Worm (Caenorhabditis elegans): ENCODE data around the gene K09E4.3.

The K09E4.3 gene

DNA sequence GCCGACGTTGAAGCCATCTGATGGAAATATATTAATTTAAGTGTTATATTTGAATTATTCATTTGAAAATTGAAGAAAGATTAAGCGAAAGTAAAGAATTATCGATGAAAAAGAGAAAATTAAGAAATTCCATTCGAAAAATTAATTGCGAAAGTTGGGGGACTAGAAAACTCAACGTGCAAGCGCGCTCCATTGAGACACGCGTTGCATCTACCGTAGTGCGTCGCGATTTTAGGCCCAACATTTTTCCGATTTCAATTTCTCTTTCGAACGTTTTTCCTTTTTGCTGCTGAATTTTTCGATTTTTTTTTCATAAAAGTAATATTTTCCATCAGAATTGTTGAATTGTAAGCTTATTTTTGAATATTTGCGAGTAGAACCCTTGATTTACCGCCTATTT, 27.6 kb upstream of the K09E4.3 start, which contains the start of gene Y48B6A.1 (continued):
- TF ChIP-seq let-607 (tag; optimal IDR thresholded peaks at IDR 0.05), result peak; percentile 42 to 69
- TF ChIP-seq sptf-2 (GFP tag; optimal IDR thresholded peaks at IDR 0.05), result peak; percentile 53
- TF ChIP-seq F23B12.7 (tag; optimal IDR thresholded peaks at IDR 0.05; ENCODE audit: insufficient read depth), result peak; percentile 93
- peak; percentile 7 for TF ChIP-seq F52B5.7 (tag; optimal IDR thresholded peaks at IDR 0.05)
- TF ChIP-seq xnd-1 (tag; optimal IDR thresholded peaks at IDR 0.05), result peak; percentile 35
- no peak for TF ChIP-seq ceh-40 (GFP tag; IDR thresholded peaks at IDR 0.05)
- no peak for TF ChIP-seq mel-28 (tag; optimal IDR thresholded peaks at IDR 0.05; ENCODE audit: borderline replicate concordance)
- peak; percentile 90 for TF ChIP-seq ztf-25 (GFP tag; IDR thresholded peaks at IDR 0.05)
- TF ChIP-seq lsy-27 (tag; optimal IDR thresholded peaks at IDR 0.05; ENCODE audit: borderline replicate concordance, insufficient read depth), result no peak
- TF ChIP-seq Y53G8AR.9 (GFP tag; conservative IDR thresholded peaks at IDR 0.05), result peak; percentile 93
- no peak for TF ChIP-seq aptf-3 (GFP tag; IDR thresholded peaks at IDR 0.05)
- peak; percentile 88 for TF ChIP-seq aptf-2 (GFP tag; conservative IDR thresholded peaks at IDR 0.05)
- peak; percentile 49; the same call in 1 of the 2 replicates for TF ChIP-seq hsf-1 (GFP tag; IDR thresholded peaks at IDR 0.05)
- peak; percentile 68 for TF ChIP-seq madf-8 (GFP tag; conservative IDR thresholded peaks at IDR 0.05)
- peak; percentile 85 for TF ChIP-seq tlf-1 (GFP tag; optimal IDR thresholded peaks at IDR 0.05)
- TF ChIP-seq unc-130 (GFP tag; optimal IDR thresholded peaks at IDR 0.05), result peak; percentile 93
- TF ChIP-seq bed-1 (GFP tag; IDR thresholded peaks at IDR 0.05), result no peak
- TF ChIP-seq F49E8.2 (tag; optimal IDR thresholded peaks at IDR 0.05; ENCODE audit: insufficient read depth), result peak; percentile 92
- TF ChIP-seq cebp-1 (GFP tag; IDR thresholded peaks at IDR 0.05), result peak; percentile 81
- peak; percentile 88 for TF ChIP-seq cebp-1 (tag; optimal IDR thresholded peaks at IDR 0.05)
- peak; percentile 86 for TF ChIP-seq K11D2.4 (GFP tag; IDR thresholded peaks at IDR 0.05)
- peak; percentile 79 for TF ChIP-seq B0019.2 (GFP tag; conservative IDR thresholded peaks at IDR 0.05)
- peak; percentile 38 for TF ChIP-seq F22D6.2 (tag; optimal IDR thresholded peaks at IDR 0.05)
- peak; percentile 29 for TF ChIP-seq pha-4 (tag; optimal IDR thresholded peaks at IDR 0.05)
- no peak for TF ChIP-seq akir-1 (GFP tag; optimal IDR thresholded peaks at IDR 0.05)
- TF ChIP-seq lag-1 (GFP tag; IDR thresholded peaks at IDR 0.05), result peak; percentile 69; the same call in 1 of the 2 replicates
- peak; percentile 80; the same call in 1 of the 2 replicates for TF ChIP-seq bed-2 (GFP tag; IDR thresholded peaks at IDR 0.05)
- no peak for TF ChIP-seq nfya-2 (GFP tag; IDR thresholded peaks at IDR 0.05)
- TF ChIP-seq T07F8.4 (tag; optimal IDR thresholded peaks at IDR 0.05), result no peak

DNA sequence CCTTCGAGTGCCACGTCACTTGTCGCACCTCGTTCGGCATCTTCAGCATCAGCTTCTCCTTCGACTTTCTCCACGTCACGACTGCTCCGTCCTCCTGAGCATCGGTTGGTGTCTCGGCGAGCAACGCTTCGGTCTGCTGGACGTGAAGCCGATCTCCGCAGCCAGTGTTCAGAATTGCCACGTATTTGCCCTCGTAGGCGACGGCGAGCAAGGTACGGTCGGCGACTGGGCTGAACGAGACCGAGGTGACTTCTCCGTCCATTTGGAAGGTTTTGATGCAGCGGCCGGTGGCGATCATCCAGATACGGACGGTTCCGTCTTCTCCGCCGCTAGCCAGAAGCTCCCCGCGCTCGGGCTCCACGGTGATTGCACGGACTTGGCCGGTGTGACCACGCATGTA, 25.5 kb upstream of the K09E4.3 start:
- TF ChIP-seq egrh-3 (GFP tag; IDR thresholded peaks at IDR 0.05), result peak; percentile 62; the same call in 1 of the 2 replicates
- peak; percentile 80 for TF ChIP-seq zfh-2 (GFP tag; conservative IDR thresholded peaks at IDR 0.05)
- TF ChIP-seq chd-7 (tag; optimal IDR thresholded peaks at IDR 0.05), result no peak

DNA sequence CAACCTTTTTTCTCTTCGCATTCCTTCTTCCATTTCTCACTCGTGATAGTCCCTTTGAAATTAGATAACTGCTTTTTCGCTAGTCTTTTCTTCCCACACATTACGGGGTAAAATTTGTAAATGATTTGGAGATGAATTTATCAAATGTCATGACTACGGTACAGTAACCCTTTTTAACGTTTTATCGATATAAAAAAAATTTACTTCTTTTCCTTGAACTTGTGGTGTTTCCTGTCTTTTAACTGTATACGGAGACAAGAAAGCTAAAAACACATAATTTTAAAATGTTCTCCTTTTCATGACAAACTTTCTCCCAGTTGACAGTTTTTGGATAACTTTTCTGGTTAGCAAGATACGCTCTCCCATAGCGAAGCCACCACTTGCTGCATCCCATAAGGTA, 23.3 kb upstream of the K09E4.3 start, which contains the start of gene W03H9.1:
Gene W03H9.1 (minus strand): TSS at position 101 of the 400 bp plus-strand sequence.
- TF ChIP-seq sptf-2 (GFP tag; optimal IDR thresholded peaks at IDR 0.05) (no peak), zim-3 (tag; optimal IDR thresholded peaks at IDR 0.05) (no peak), let-607 (tag; optimal IDR thresholded peaks at IDR 0.05) (no peak), lir-1 (GFP tag; conservative IDR thresholded peaks at IDR 0.05) (no peak), chd-7 (tag; optimal IDR thresholded peaks at IDR 0.05) (no peak), ets-4 (GFP tag; optimal IDR thresholded peaks at IDR 0.05) (no peak), madf-8 (GFP tag; conservative IDR thresholded peaks at IDR 0.05) (no peak), egrh-3 (GFP tag; IDR thresholded peaks at IDR 0.05) (no peak), cebp-1 (GFP tag; IDR thresholded peaks at IDR 0.05) (no peak), cebp-1 (tag; optimal IDR thresholded peaks at IDR 0.05) (no peak)
